Worm (Caenorhabditis elegans): ENCODE data around the gene B0454.5.

- TF ChIP-seq ttx-3 (tag; optimal IDR thresholded peaks at IDR 0.05), result no peak
- peak; percentile 50 for TF ChIP-seq tbx-7 (tag; optimal IDR thresholded peaks at IDR 0.05)
- TF ChIP-seq ceh-19 (GFP tag; optimal IDR thresholded peaks at IDR 0.05), result no peak
- TF ChIP-seq nfya-1 (tag; optimal IDR thresholded peaks at IDR 0.05), result no peak
Observed at ce11 chrII:2991555-2992083, 47.0 kb upstream of the B0454.5 start, which contains the start of gene K08A2.2.
